Worm (Caenorhabditis elegans) whole organism, L3 larva: Measurements from ENCODE around the gene sru-35.

Source experiments
- ama-1 ChIP-seq: fragments of 150-350 bp; optimal IDR thresholded peaks from 2 replicates; lab custom pipeline; 2018
- ceh-82 ChIP-seq: fragments of 150-350 bp; optimal IDR thresholded peaks from 2 replicates; lab custom pipeline; 2014; ENCODE audit warnings: missing biosample characterization, missing genetic modification characterization
- fos-1 ChIP-seq: fragments of 150-350 bp; optimal IDR thresholded peaks from 2 replicates; lab custom pipeline; 2014; ENCODE audit warnings: missing biosample characterization, missing genetic modification characterization
- snpc-4 ChIP-seq: fragments of 150-350 bp; optimal IDR thresholded peaks from 2 replicates; lab custom pipeline; 2014; ENCODE audit warnings: missing biosample characterization, missing genetic modification characterization
- tbx-2 ChIP-seq: sonication (generic microtip); optimal IDR thresholded peaks from 2 replicates; lab custom pipeline; 2016; ENCODE audit warnings: mild to moderate bottlenecking, missing genetic modification characterization, missing compliant biosample characterization
- unc-62 ChIP-seq: fragments of 150-350 bp; sonication (generic microtip); optimal IDR thresholded peaks from 4 replicates; lab custom pipeline; 2014; ENCODE audit warnings: missing biosample characterization, missing genetic modification reagents, missing genetic modification characterization
- ztf-11 ChIP-seq: fragments of 150-350 bp; optimal IDR thresholded peaks from 2 replicates; lab custom pipeline; 2014; ENCODE audit warnings: missing biosample characterization, missing genetic modification characterization

ce11 chrIV:8807327-8807726, 17.3 kb upstream of the sru-35 start:
- TF ChIP-seq ztf-11 (tag; lab: Kevin White, UChicago) (no peak), unc-62 (GFP tag; lab: Kevin White, UChicago) (no peak), tbx-2 (no peak), fos-1 (tag; lab: Kevin White, UChicago) (no peak), ama-1 (lab: Kevin White, UChicago) (no peak), ceh-82 (tag; lab: Kevin White, UChicago) (no peak), snpc-4 (tag; lab: Kevin White, UChicago) (no peak)
